Worm (Caenorhabditis elegans) whole organism, midembryonic: Measurements from ENCODE around the gene scav-4.

Experiments
- T22C8.4 ChIP-seq: fragments of 200-800 bp; sonication (Bioruptor generic); IDR thresholded peaks from 2 replicates; pipeline ENCODE4 v1.3.6; 2022; ENCODE audit warnings: missing genetic modification characterization, missing compliant biosample characterization
- cog-1 ChIP-seq: sonication (generic microtip); optimal IDR thresholded peaks from 2 replicates; lab custom pipeline; 2016; ENCODE audit warnings: missing genetic modification characterization, missing compliant biosample characterization
- flt-1 ChIP-seq: fragments of 200-800 bp; sonication (Bioruptor generic); IDR thresholded peaks from 2 replicates; pipeline ENCODE4 v1.3.6; 2022; ENCODE audit warnings: missing genetic modification characterization, missing compliant biosample characterization
- ref-1 ChIP-seq: fragments of 200-800 bp; sonication (Bioruptor generic); conservative IDR thresholded peaks from 2 replicates; pipeline ENCODE4 v1.3.6; 2022; ENCODE audit warnings: missing genetic modification reagents, missing genetic modification characterization, missing compliant biosample characterization

- TF ChIP-seq ref-1 (GFP tag; lab: Robert Waterston, UW) (no peak), T22C8.4 (GFP tag; lab: Robert Waterston, UW) (no peak), flt-1 (GFP tag; lab: Robert Waterston, UW) (no peak), cog-1 (tag; lab: Kevin White, UChicago) (no peak)
Measured at ce11 chrX:12981393-12981792, at the start of gene scav-4.
